Worm (Caenorhabditis elegans): ENCODE measurements around the gene C05D12.4.

ce11 chrII:11450882-11451281 is 19.2 kb downstream of the C05D12.4 start:
- TF ChIP-seq nhr-237 (tag; optimal IDR thresholded peaks at IDR 0.05) (no peak), pqm-1 (tag; optimal IDR thresholded peaks at IDR 0.05) (no peak), nhr-28 (tag; optimal IDR thresholded peaks at IDR 0.05) (no peak), mdl-1 (tag; optimal IDR thresholded peaks at IDR 0.05) (no peak), elt-2 (tag; optimal IDR thresholded peaks at IDR 0.05) (no peak), nhr-77 (tag; optimal IDR thresholded peaks at IDR 0.05) (no peak), unc-62 (GFP tag; optimal IDR thresholded peaks at IDR 0.05) (no peak), snpc-4 (tag; optimal IDR thresholded peaks at IDR 0.05) (no peak), daf-12 (tag; optimal IDR thresholded peaks at IDR 0.05) (no peak), ama-1 (optimal IDR thresholded peaks at IDR 0.05) (no peak), nhr-76 (tag; optimal IDR thresholded peaks at IDR 0.05) (no peak), elt-3 (tag; optimal IDR thresholded peaks at IDR 0.05) (no peak), fos-1 (tag; optimal IDR thresholded peaks at IDR 0.05) (no peak)
